Fruit fly (Drosophila melanogaster) whole organism, embryonic: Measurements from ENCODE around the gene Root.

Experiments
- Ada2b ChIP-seq: fragments of 200-800 bp; sonication (Bioruptor generic); IDR thresholded peaks from 2 replicates; pipeline ENCODE4 v1.3.6; 2022; ENCODE audit warnings: missing biosample characterization, missing genetic modification characterization
- Asciz ChIP-seq: fragments of 200-800 bp; sonication (Bioruptor generic); optimal IDR thresholded peaks from 2 replicates; lab custom pipeline; 2017; ENCODE audit warnings: missing biosample characterization, mild to moderate bottlenecking, missing genetic modification characterization, missing genetic modification reagents
- CG12071 ChIP-seq: fragments of 200-800 bp; sonication (Bioruptor generic); optimal IDR thresholded peaks from 3 replicates; lab custom pipeline; 2018; ENCODE audit warnings: missing biosample characterization, mild to moderate bottlenecking, missing genetic modification characterization
- CG14965 ChIP-seq: fragments of 200-800 bp; sonication (Bioruptor generic); optimal IDR thresholded peaks from 2 replicates; lab custom pipeline; 2016; ENCODE audit warnings: missing biosample characterization, missing genetic modification characterization, borderline replicate concordance
- CG1529 ChIP-seq: fragments of 200-800 bp; sonication (Bioruptor generic); optimal IDR thresholded peaks from 3 replicates; lab custom pipeline; 2018; ENCODE audit warnings: missing biosample characterization, missing genetic modification characterization
- CG16863 ChIP-seq: fragments of 200-800 bp; sonication (Bioruptor generic); optimal IDR thresholded peaks from 3 replicates; lab custom pipeline; 2016; ENCODE audit warnings: missing biosample characterization, missing genetic modification characterization
- CG17186 ChIP-seq: fragments of 200-800 bp; sonication (Bioruptor generic); optimal IDR thresholded peaks from 3 replicates; lab custom pipeline; 2017; ENCODE audit warnings: missing biosample characterization, missing genetic modification reagents, missing genetic modification characterization
- CG18011 ChIP-seq: fragments of 200-800 bp; sonication (Bioruptor generic); optimal IDR thresholded peaks from 2 replicates; lab custom pipeline; 2017; ENCODE audit warnings: missing biosample characterization, missing genetic modification characterization, mild to moderate bottlenecking, moderate library complexity, missing genotype
- CG31441 ChIP-seq: fragments of 200-800 bp; sonication (Bioruptor generic); IDR thresholded peaks from 2 replicates; pipeline ENCODE4 v1.3.6; 2022; ENCODE audit warnings: missing biosample characterization, missing genetic modification characterization
- CG3163 ChIP-seq: fragments of 200-800 bp; sonication (Bioruptor generic); optimal IDR thresholded peaks from 3 replicates; lab custom pipeline; 2016; ENCODE audit warnings: missing biosample characterization, missing genetic modification characterization
- CG32767 ChIP-seq: fragments of 200-800 bp; sonication (Bioruptor generic); IDR thresholded peaks from 2 replicates; pipeline ENCODE4 v1.3.6; 2022; ENCODE audit warnings: missing biosample characterization, missing genetic modification characterization
- CG42726 ChIP-seq: fragments of 200-800 bp; sonication (Bioruptor generic); IDR thresholded peaks from 2 replicates; pipeline ENCODE4 v1.3.6; 2022; ENCODE audit warnings: missing biosample characterization, missing genetic modification characterization; ENCODE audit not compliant: partially characterized antibody
- CG4282 ChIP-seq: fragments of 200-800 bp; sonication (Bioruptor generic); optimal IDR thresholded peaks from 2 replicates; lab custom pipeline; 2016; ENCODE audit warnings: missing biosample characterization, missing genetic modification characterization
- CG6175 ChIP-seq: fragments of 200-800 bp; sonication (Bioruptor generic); IDR thresholded peaks from 3 replicates; pipeline ENCODE4 v1.3.6; 2022; ENCODE audit warnings: missing biosample characterization, missing genetic modification characterization
- CG6683 ChIP-seq: fragments of 200-800 bp; sonication (Bioruptor generic); optimal IDR thresholded peaks from 2 replicates; lab custom pipeline; 2017; ENCODE audit warnings: missing biosample characterization, mild to moderate bottlenecking, missing genetic modification characterization, missing genetic modification reagents
- CG6689 ChIP-seq: fragments of 200-800 bp; sonication (Bioruptor generic); IDR thresholded peaks from 2 replicates; pipeline ENCODE4 v1.3.6; 2022; ENCODE audit warnings: missing biosample characterization, missing genetic modification characterization
- CG7357 ChIP-seq: fragments of 200-800 bp; sonication (Bioruptor generic); IDR thresholded peaks from 3 replicates; pipeline ENCODE4 v1.3.6; 2022; ENCODE audit warnings: missing biosample characterization, missing genetic modification characterization
- CHES-1-like ChIP-seq: fragments of 200-800 bp; sonication (Bioruptor generic); optimal IDR thresholded peaks from 2 replicates; lab custom pipeline; 2016; ENCODE audit warnings: missing biosample characterization, missing genetic modification characterization
- D19A ChIP-seq: fragments of 200-800 bp; optimal IDR thresholded peaks from 3 replicates; lab custom pipeline; 2019; ENCODE audit warnings: missing biosample characterization, mild to moderate bottlenecking, missing genetic modification characterization, moderate library complexity
- Dfd ChIP-seq, 2 experiments: fragments of >200 bp; optimal IDR thresholded peaks; 2 replicates each; lab custom pipeline; 2017; ENCODE audit warnings: missing biosample characterization in 2 of 2, missing genetic modification characterization in 2 of 2
- Doc2 ChIP-seq: fragments of 200-800 bp; sonication (Bioruptor generic); IDR thresholded peaks from 2 replicates; pipeline ENCODE4 v1.3.6; 2022; ENCODE audit warnings: missing biosample characterization, missing genetic modification characterization
- Dp ChIP-seq: fragments of 200-800 bp; sonication (Bioruptor generic); optimal IDR thresholded peaks from 2 replicates; lab custom pipeline; 2018; ENCODE audit warnings: missing biosample characterization, mild to moderate bottlenecking, missing genetic modification characterization, moderate library complexity
- Fer1 ChIP-seq: fragments of 200-800 bp; sonication (Bioruptor generic); optimal IDR thresholded peaks from 2 replicates; lab custom pipeline; 2017; ENCODE audit warnings: missing biosample characterization, mild to moderate bottlenecking, missing genetic modification characterization
- HmgZ ChIP-seq: fragments of 200-800 bp; sonication (Bioruptor generic); optimal IDR thresholded peaks from 2 replicates; lab custom pipeline; 2018; ENCODE audit warnings: missing biosample characterization, mild to moderate bottlenecking, missing genetic modification characterization
- Hr3 ChIP-seq: fragments of 200-800 bp; sonication (Bioruptor generic); optimal IDR thresholded peaks from 3 replicates; lab custom pipeline; 2016; ENCODE audit warnings: missing biosample characterization, missing genetic modification characterization
- Hr78 ChIP-seq, 2 experiments: fragments of 200-800 bp in 1 of 2; fragments of >200 bp in 1 of 2; sonication (Bioruptor generic) in 1 of 2; optimal IDR thresholded peaks; 2 replicates each; lab custom pipeline; 2017 to 2019; ENCODE audit warnings: missing biosample characterization in 2 of 2, missing genetic modification characterization in 2 of 2, mild to moderate bottlenecking in 1 of 2, moderate library complexity in 1 of 2
- Hsf ChIP-seq: fragments of 200-800 bp; sonication (Bioruptor generic); optimal IDR thresholded peaks from 3 replicates; lab custom pipeline; 2016; ENCODE audit warnings: missing biosample characterization, missing genetic modification characterization
- Lhr ChIP-seq: fragments of 200-800 bp; sonication (Bioruptor generic); optimal IDR thresholded peaks from 3 replicates; lab custom pipeline; 2017; ENCODE audit warnings: mild to moderate bottlenecking, missing biosample characterization, missing genetic modification reagents, missing genetic modification characterization
- MESR4 ChIP-seq: fragments of 200-800 bp; sonication (Bioruptor generic); optimal IDR thresholded peaks from 2 replicates; lab custom pipeline; 2018; ENCODE audit warnings: missing biosample characterization, mild to moderate bottlenecking, missing genetic modification characterization, moderate library complexity
- Ravus ChIP-seq: fragments of 200-800 bp; sonication (Bioruptor generic); IDR thresholded peaks from 2 replicates; pipeline ENCODE4 v1.3.6; 2022; ENCODE audit warnings: missing biosample characterization, missing genetic modification characterization
- Sin3A ChIP-seq: fragments of >200 bp; optimal IDR thresholded peaks from 2 replicates; lab custom pipeline; 2018
- Stat92E ChIP-seq, 3 experiments: fragments of >200 bp in 2 of 3; fragments of 200-800 bp in 1 of 3; sonication (Bioruptor generic) in 1 of 3; optimal IDR thresholded peaks; 2 replicates each; lab custom pipeline; 2017 to 2019; ENCODE audit warnings: missing biosample characterization in 3 of 3, missing genetic modification characterization in 3 of 3, mild to moderate bottlenecking in 1 of 3, moderate library complexity in 1 of 3
- Taf1 ChIP-seq: fragments of 200-800 bp; sonication (Bioruptor generic); IDR thresholded peaks from 2 replicates; pipeline ENCODE4 v1.3.6; 2022; ENCODE audit warnings: missing biosample characterization, missing genetic modification characterization
- ab ChIP-seq: fragments of 200-800 bp; sonication (Bioruptor generic); optimal IDR thresholded peaks from 2 replicates; lab custom pipeline; 2016; ENCODE audit warnings: missing biosample characterization, missing genetic modification characterization
- bcd ChIP-seq: fragments of 200-800 bp; sonication (Bioruptor generic); optimal IDR thresholded peaks from 2 replicates; lab custom pipeline; 2017; ENCODE audit warnings: missing biosample characterization, mild to moderate bottlenecking, missing genetic modification characterization
- bowl ChIP-seq: fragments of 200-800 bp; sonication (Bioruptor generic); IDR thresholded peaks from 2 replicates; pipeline ENCODE4 v1.3.6; 2022; ENCODE audit warnings: missing biosample characterization, missing genetic modification characterization
- crc ChIP-seq: fragments of 200-800 bp; sonication (Bioruptor generic); optimal IDR thresholded peaks from 2 replicates; lab custom pipeline; 2016; ENCODE audit warnings: missing biosample characterization, missing genetic modification characterization
- dimm ChIP-seq: fragments of 200-800 bp; sonication (Bioruptor generic); IDR thresholded peaks from 2 replicates; pipeline ENCODE4 v1.3.6; 2022; ENCODE audit warnings: missing biosample characterization, missing genetic modification characterization
- ems ChIP-seq: fragments of 200-800 bp; sonication (Bioruptor generic); optimal IDR thresholded peaks from 3 replicates; lab custom pipeline; 2016; ENCODE audit warnings: missing biosample characterization, missing genetic modification characterization
- fd64A ChIP-seq: fragments of 200-800 bp; sonication (Bioruptor generic); optimal IDR thresholded peaks from 3 replicates; lab custom pipeline; 2018; ENCODE audit warnings: missing biosample characterization, mild to moderate bottlenecking, missing genetic modification characterization
- grau ChIP-seq: fragments of 200-800 bp; optimal IDR thresholded peaks from 3 replicates; lab custom pipeline; 2019; ENCODE audit warnings: missing biosample characterization, mild to moderate bottlenecking, missing genetic modification characterization, moderate library complexity
- hth ChIP-seq: fragments of >200 bp; optimal IDR thresholded peaks from 2 replicates; lab custom pipeline; 2017; ENCODE audit warnings: inconsistent platforms
- jing ChIP-seq: fragments of 200-800 bp; sonication (Bioruptor generic); optimal IDR thresholded peaks from 2 replicates; lab custom pipeline; 2018; ENCODE audit warnings: missing biosample characterization, mild to moderate bottlenecking, missing genetic modification characterization
- kay ChIP-seq: fragments of 200-800 bp; sonication (Bioruptor generic); optimal IDR thresholded peaks from 2 replicates; lab custom pipeline; 2016; ENCODE audit warnings: missing biosample characterization, missing genetic modification characterization
- oc ChIP-seq: fragments of 200-800 bp; sonication (Bioruptor generic); optimal IDR thresholded peaks from 2 replicates; lab custom pipeline; 2018; ENCODE audit warnings: missing biosample characterization, mild to moderate bottlenecking, missing genetic modification characterization, moderate library complexity
- phol ChIP-seq: fragments of 200-800 bp; sonication (Bioruptor generic); optimal IDR thresholded peaks from 3 replicates; lab custom pipeline; 2018; ENCODE audit warnings: missing biosample characterization, mild to moderate bottlenecking, missing genetic modification characterization, moderate library complexity
- slbo ChIP-seq: fragments of 200-800 bp; sonication (Bioruptor generic); IDR thresholded peaks from 2 replicates; pipeline ENCODE4 v1.3.6; 2022; ENCODE audit warnings: missing biosample characterization, missing genetic modification characterization
- stc ChIP-seq: fragments of 200-800 bp; sonication (Bioruptor generic); IDR thresholded peaks from 2 replicates; pipeline ENCODE4 v1.3.6; 2022; ENCODE audit warnings: missing biosample characterization, missing genetic modification characterization

Root gene

DNA sequence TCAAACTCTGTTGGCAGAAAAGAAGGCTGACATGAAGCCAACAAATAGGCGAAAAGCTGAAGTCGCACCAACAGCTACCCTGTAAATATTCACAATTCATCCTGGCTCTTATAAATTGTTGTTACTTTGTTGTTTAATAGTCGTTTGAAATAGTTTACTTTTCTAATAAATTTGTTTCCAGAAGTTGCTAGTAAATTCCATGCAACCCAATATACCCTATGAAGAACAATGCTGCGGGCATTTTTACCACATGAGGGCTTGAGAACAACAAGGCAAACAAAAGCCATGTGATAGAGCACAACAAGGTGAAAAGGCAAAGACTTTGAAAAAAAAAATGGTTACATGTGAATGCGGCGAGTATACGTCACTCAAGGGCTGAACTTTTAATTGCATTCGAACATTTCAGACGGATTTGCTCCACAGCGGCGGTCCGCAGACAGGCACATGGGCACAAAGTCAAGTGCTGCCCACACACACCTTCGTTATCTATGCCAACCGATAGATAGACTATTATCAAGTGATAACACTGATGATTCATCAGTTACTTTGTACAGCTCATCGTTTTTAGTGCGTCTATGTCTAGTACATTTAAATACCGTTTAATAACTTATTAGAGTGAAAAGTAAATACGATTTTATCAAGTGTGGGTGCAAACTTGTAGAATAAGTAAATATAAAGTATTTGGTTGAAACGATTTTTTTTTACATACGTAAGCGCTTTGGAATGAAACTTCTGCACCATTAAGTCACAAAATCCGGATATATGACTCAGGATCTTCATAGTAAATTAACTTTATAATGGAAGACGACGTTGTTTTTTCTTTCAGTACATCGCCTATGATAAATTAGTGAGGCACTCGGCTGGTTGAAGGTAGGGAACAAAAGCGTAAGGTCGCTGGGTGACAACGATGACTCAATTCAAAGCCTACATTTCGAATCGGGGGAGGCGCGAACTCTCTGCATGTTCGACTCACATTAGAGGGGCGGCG lies 13.8 kb upstream of the Root start (continued):
- peak; percentile 16 for TF ChIP-seq Lhr
- no peak for TF ChIP-seq CG42726 (GFP tag; lab: Robert Waterston, UW)
- TF ChIP-seq D19A: peak; percentile 82
- peak; percentile 89 for TF ChIP-seq Ada2b
- no peak for TF ChIP-seq CG17186 (GFP tag; lab: Kevin White, UChicago)
- no peak for TF ChIP-seq CG6683
- peak; percentile 75 for TF ChIP-seq phol (tag; lab: Kevin White, UChicago)
- TF ChIP-seq jing (GFP tag; lab: Kevin White, UChicago): peak; percentile 72
- 0 out of 2 replicates have a peak, but pooled peaks have one; percentile 50 for TF ChIP-seq bowl
- TF ChIP-seq CG3163: peak; percentile 29
- peak; percentile 85 for TF ChIP-seq CG16863
- peak; percentile 60 for TF ChIP-seq dimm
- TF ChIP-seq fd64A (GFP tag; lab: Kevin White, UChicago): no peak
- no peak for TF ChIP-seq Doc2 (GFP tag; lab: Robert Waterston, UW)
- no peak for TF ChIP-seq Stat92E (GFP tag; optimal IDR thresholded peaks at IDR 0.05; lab: Kevin White, UChicago)
- TF ChIP-seq Hr78 (GFP tag; optimal IDR thresholded peaks at IDR 0.05; lab: Kevin White, UChicago): peak in 1 of 2 experiments; percentile 73
- TF ChIP-seq CG14965 (GFP tag; lab: Kevin White, UChicago): peak; percentile 25
- peak; percentile 62 for TF ChIP-seq CG4282
- peak; percentile 64 for TF ChIP-seq CG18011 (GFP tag; lab: Kevin White, UChicago)
- TF ChIP-seq Ravus: peak; percentile 54; the same call in 1 of the 2 replicates
- TF ChIP-seq bcd: peak; percentile 71
- peak; percentile 71 for TF ChIP-seq CG12071 (GFP tag; lab: Kevin White, UChicago)
- no peak for TF ChIP-seq Dp (GFP tag; lab: Kevin White, UChicago)
- TF ChIP-seq stc (GFP tag; lab: Robert Waterston, UW): peak; percentile 85
- peak; percentile 78 for TF ChIP-seq CHES-1-like (GFP tag; lab: Kevin White, UChicago)
- peak; percentile 78 for TF ChIP-seq crc
- peak; percentile 77 for TF ChIP-seq oc (tag; lab: Kevin White, UChicago)
- peak; percentile 69 for TF ChIP-seq HmgZ (tag; lab: Kevin White, UChicago)
- TF ChIP-seq MESR4 (GFP tag; lab: Kevin White, UChicago): peak; percentile 5
- TF ChIP-seq CG31441 (GFP tag; lab: Robert Waterston, UW): peak; percentile 51
- TF ChIP-seq CG6175 (GFP tag; lab: Robert Waterston, UW): peak; percentile 58; the same call in 1 of the 3 replicates
- peak; percentile 69 for TF ChIP-seq Fer1
- TF ChIP-seq CG1529: peak; percentile 17
- no peak for TF ChIP-seq hth
- TF ChIP-seq slbo: peak; percentile 95
- TF ChIP-seq CG6689 (GFP tag; lab: Robert Waterston, UW): peak; percentile 80
- peak; percentile 1 for TF ChIP-seq ab
- peak; percentile 73; the same call in 1 of the 2 replicates for TF ChIP-seq CG32767 (GFP tag; lab: Robert Waterston, UW)
- TF ChIP-seq Sin3A (lab: Kevin White, UChicago): no peak
- peak; percentile 70 for TF ChIP-seq ems (GFP tag; lab: Kevin White, UChicago)
- TF ChIP-seq Hsf (GFP tag; lab: Kevin White, UChicago): peak; percentile 83
- TF ChIP-seq CG7357 (GFP tag; lab: Robert Waterston, UW): peak; percentile 68; the same call in 2 of the 3 replicates
- peak; percentile 79 for TF ChIP-seq grau (tag; lab: Kevin White, UChicago)
- no peak for TF ChIP-seq Dfd (GFP tag; optimal IDR thresholded peaks at IDR 0.05; lab: Kevin White, UChicago)
- peak; percentile 78 for TF ChIP-seq kay (GFP tag; lab: Kevin White, UChicago)
- peak; percentile 59; the same call in 1 of the 2 replicates for TF ChIP-seq Taf1
- TF ChIP-seq Asciz (GFP tag; lab: Kevin White, UChicago): peak; percentile 71
- peak; percentile 72 for TF ChIP-seq Hr3 (GFP tag; lab: Kevin White, UChicago)
